Fruit fly (Drosophila melanogaster): ENCODE data around the gene CG42487.

CG42487 gene

dm6 chr3R:27919385-27919789, 39.7 kb downstream of the CG42487 start, which contains the start of gene Boh1:
Gene Boh1, minus strand, starts transcription at chr3R:27919460.
- TF ChIP-seq CG17801 (GFP tag; optimal IDR thresholded peaks at IDR 0.05; ENCODE audit: partially characterized antibody): peak; percentile 56

- TF ChIP-seq CG17801 (GFP tag; optimal IDR thresholded peaks at IDR 0.05; ENCODE audit: partially characterized antibody): no peak
These were observed 42.6 kb downstream of the CG42487 start, which contains the start of the genes CG5003 and mRpS22 for dm6 chr3R:27916355-27917019. Gene CG5003, minus strand, starts transcription at chr3R:27916516. Gene mRpS22, plus strand, starts transcription at chr3R:27916908.

- TF ChIP-seq CG17801 (GFP tag; optimal IDR thresholded peaks at IDR 0.05; ENCODE audit: partially characterized antibody): no peak
These were observed 46.9 kb downstream of the CG42487 start, which contains the start of gene mil for dm6 chr3R:27912147-27912546. Gene mil, plus strand, starts transcription at chr3R:27912447.

Data from ovary, adult (tissue).